Worm (Caenorhabditis elegans): ENCODE measurements around the gene set-21.

ce11 chrIV:4405126-4405525, 14.5 kb downstream of the set-21 start, which contains the start of gene Y24D9A.7:
- no peak for TF ChIP-seq him-1 (tag; optimal IDR thresholded peaks at IDR 0.05)
- TF ChIP-seq W03F9.2 (tag; optimal IDR thresholded peaks at IDR 0.05) = no peak

All from whole organism, L4/young adult.